Worm (Caenorhabditis elegans) whole organism, L4/young adult: ENCODE measurements around the gene ZK1240.9.

Experiments used
- W03F9.2 ChIP-seq: fragments of 150-350 bp; optimal IDR thresholded peaks from 2 replicates; lab custom pipeline; 2014; ENCODE audit warnings: missing biosample characterization, missing genetic modification characterization
- him-1 ChIP-seq: sonication (generic microtip); optimal IDR thresholded peaks from 2 replicates; lab custom pipeline; 2016; ENCODE audit warnings: missing genotype, missing genetic modification reagents, missing genetic modification characterization, missing compliant biosample characterization

DNA sequence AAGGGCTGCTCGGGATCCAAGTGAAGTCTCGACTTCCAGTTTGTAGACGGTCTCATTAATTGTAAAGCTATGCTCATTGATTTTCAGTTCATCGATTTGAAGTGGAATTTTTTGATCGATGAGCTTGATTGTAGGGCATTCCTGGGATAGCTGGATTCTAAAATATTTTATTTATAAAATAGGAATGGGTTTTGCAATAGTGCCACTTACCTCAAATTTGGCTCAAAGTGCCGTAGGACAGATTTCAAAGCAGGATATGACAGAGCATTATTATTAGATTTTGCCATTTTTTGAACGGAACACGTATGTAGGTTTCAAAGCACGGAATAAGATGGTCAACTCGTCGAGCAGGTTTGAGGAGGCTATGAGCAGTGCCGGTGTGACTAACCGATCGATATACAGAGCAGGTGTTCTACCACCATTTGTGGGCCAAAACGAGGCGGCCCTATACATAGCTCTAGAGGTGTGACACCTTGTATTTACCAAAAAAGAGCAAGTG lies 22.1 kb upstream of the ZK1240.9 start, which contains the start of gene fbxc-25:
- no peak for TF ChIP-seq him-1 (tag; lab: Kevin White, UChicago)
- TF ChIP-seq W03F9.2 (tag; lab: Kevin White, UChicago), result no peak
